Fruit fly (Drosophila melanogaster) whole organism, embryonic: ENCODE data around the gene toy.

ENCODE experiments used
- ATbp ChIP-seq: fragments of 200-800 bp; sonication (Bioruptor generic); optimal IDR thresholded peaks from 2 replicates; lab custom pipeline; 2017; ENCODE audit warnings: missing biosample characterization, mild to moderate bottlenecking, missing genetic modification characterization, missing genetic modification reagents
- Atf-2 ChIP-seq: fragments of 200-800 bp; sonication (Bioruptor generic); optimal IDR thresholded peaks from 2 replicates; lab custom pipeline; 2016; ENCODE audit warnings: missing biosample characterization, missing genetic modification characterization
- CG10321 ChIP-seq: fragments of 200-800 bp; sonication (Bioruptor generic); IDR thresholded peaks from 2 replicates; pipeline ENCODE4 v1.3.6; 2022; ENCODE audit warnings: missing biosample characterization, missing genetic modification characterization
- CG10654 ChIP-seq: fragments of 200-800 bp; sonication (Bioruptor generic); optimal IDR thresholded peaks from 2 replicates; lab custom pipeline; 2016; ENCODE audit warnings: missing biosample characterization, missing genetic modification characterization
- CG10959 ChIP-seq: fragments of 200-800 bp; sonication (Bioruptor generic); IDR thresholded peaks from 2 replicates; pipeline ENCODE4 v1.3.6; 2022; ENCODE audit warnings: missing biosample characterization, missing genetic modification characterization
- CG1233 ChIP-seq: fragments of 200-800 bp; sonication (Bioruptor generic); optimal IDR thresholded peaks from 4 replicates; lab custom pipeline; 2018; ENCODE audit warnings: missing biosample characterization, mild to moderate bottlenecking, missing genetic modification characterization
- CG14860 ChIP-seq: fragments of 200-800 bp; sonication (Bioruptor generic); IDR thresholded peaks from 3 replicates; pipeline ENCODE4 v1.3.6; 2022; ENCODE audit warnings: missing biosample characterization, missing genetic modification characterization; ENCODE audit not compliant: partially characterized antibody
- CG1603 ChIP-seq: fragments of 200-800 bp; sonication (Bioruptor generic); optimal IDR thresholded peaks from 2 replicates; lab custom pipeline; 2019; ENCODE audit warnings: missing biosample characterization, mild to moderate bottlenecking, missing genetic modification characterization, moderate library complexity
- CG17328 ChIP-seq: fragments of 200-800 bp; sonication (Bioruptor generic); IDR thresholded peaks from 2 replicates; pipeline ENCODE4 v1.3.6; 2022; ENCODE audit warnings: missing biosample characterization, missing genetic modification characterization
- CG17568 ChIP-seq: fragments of 200-800 bp; sonication (Bioruptor generic); optimal IDR thresholded peaks from 2 replicates; lab custom pipeline; 2018; ENCODE audit warnings: missing biosample characterization, mild to moderate bottlenecking, missing genetic modification characterization, moderate library complexity
- CG18476 ChIP-seq: fragments of 200-800 bp; sonication (Bioruptor generic); optimal IDR thresholded peaks from 2 replicates; lab custom pipeline; 2016; ENCODE audit warnings: missing biosample characterization, mild to moderate bottlenecking, missing genetic modification characterization
- CG18619 ChIP-seq: fragments of 200-800 bp; sonication (Bioruptor generic); optimal IDR thresholded peaks from 3 replicates; lab custom pipeline; 2017; ENCODE audit warnings: missing biosample characterization, mild to moderate bottlenecking, missing genetic modification characterization
- CG2129 ChIP-seq: fragments of 200-800 bp; sonication (Bioruptor generic); IDR thresholded peaks from 2 replicates; pipeline ENCODE4 v1.3.6; 2022; ENCODE audit warnings: missing biosample characterization, missing genetic modification characterization; ENCODE audit not compliant: partially characterized antibody
- CG31441 ChIP-seq: fragments of 200-800 bp; sonication (Bioruptor generic); IDR thresholded peaks from 2 replicates; pipeline ENCODE4 v1.3.6; 2022; ENCODE audit warnings: missing biosample characterization, missing genetic modification characterization
- CG32532 ChIP-seq: fragments of 200-800 bp; sonication (Bioruptor generic); IDR thresholded peaks from 2 replicates; pipeline ENCODE4 v1.3.6; 2022; ENCODE audit warnings: missing biosample characterization, missing genetic modification characterization
- CG43689 ChIP-seq: fragments of 200-800 bp; sonication (Bioruptor generic); IDR thresholded peaks from 2 replicates; pipeline ENCODE4 v1.3.6; 2022; ENCODE audit warnings: missing biosample characterization, missing genetic modification characterization
- CG7372 ChIP-seq: fragments of 200-800 bp; sonication (Bioruptor generic); IDR thresholded peaks from 2 replicates; pipeline ENCODE4 v1.3.6; 2022; ENCODE audit warnings: missing biosample characterization, missing genetic modification characterization
- CG7963 ChIP-seq: fragments of 200-800 bp; sonication (Bioruptor generic); IDR thresholded peaks from 3 replicates; pipeline ENCODE4 v1.3.6; 2022; ENCODE audit warnings: missing biosample characterization, missing genetic modification characterization; ENCODE audit not compliant: partially characterized antibody
- CG8478 ChIP-seq: fragments of >200 bp; optimal IDR thresholded peaks from 2 replicates; lab custom pipeline; 2018
- CG9797 ChIP-seq: fragments of 200-800 bp; sonication (Bioruptor generic); optimal IDR thresholded peaks from 3 replicates; lab custom pipeline; 2018; ENCODE audit warnings: missing biosample characterization, mild to moderate bottlenecking, missing genetic modification characterization
- Dfd ChIP-seq, 2 experiments: fragments of >200 bp; optimal IDR thresholded peaks; 2 replicates each; lab custom pipeline; 2017; ENCODE audit warnings: missing biosample characterization in 2 of 2, missing genetic modification characterization in 2 of 2
- Ets65A ChIP-seq: fragments of 200-800 bp; sonication (Bioruptor generic); peaks from one replicate; lab custom pipeline; 2016; ENCODE audit warnings: missing biosample characterization, missing genetic modification characterization
- Fer3 ChIP-seq: fragments of 200-800 bp; sonication (Bioruptor generic); optimal IDR thresholded peaks from 2 replicates; lab custom pipeline; 2018; ENCODE audit warnings: missing biosample characterization, mild to moderate bottlenecking, missing genetic modification characterization, moderate library complexity
- HLH3B ChIP-seq: fragments of 200-800 bp; sonication (Bioruptor generic); IDR thresholded peaks from 2 replicates; pipeline ENCODE4 v1.3.6; 2022; ENCODE audit warnings: missing biosample characterization, missing genetic modification characterization
- Hr3 ChIP-seq: fragments of 200-800 bp; sonication (Bioruptor generic); optimal IDR thresholded peaks from 3 replicates; lab custom pipeline; 2016; ENCODE audit warnings: missing biosample characterization, missing genetic modification characterization
- Oli ChIP-seq: fragments of 200-800 bp; sonication (Bioruptor generic); optimal IDR thresholded peaks from 2 replicates; lab custom pipeline; 2018; ENCODE audit warnings: missing biosample characterization, mild to moderate bottlenecking, missing genetic modification characterization, moderate library complexity
- Sry-β ChIP-seq: fragments of 200-800 bp; sonication (Bioruptor generic); optimal IDR thresholded peaks from 2 replicates; lab custom pipeline; 2018; ENCODE audit warnings: missing biosample characterization, mild to moderate bottlenecking, missing genetic modification characterization, moderate library complexity
- Taf1 ChIP-seq: fragments of 200-800 bp; sonication (Bioruptor generic); IDR thresholded peaks from 2 replicates; pipeline ENCODE4 v1.3.6; 2022; ENCODE audit warnings: missing biosample characterization, missing genetic modification characterization
- Tbp ChIP-seq: fragments of >200 bp; optimal IDR thresholded peaks from 2 replicates; lab custom pipeline; 2018; ENCODE audit warnings: missing biosample characterization, missing genetic modification characterization
- ac ChIP-seq: fragments of 200-800 bp; sonication (Bioruptor generic); optimal IDR thresholded peaks from 3 replicates; lab custom pipeline; 2017; ENCODE audit warnings: missing biosample characterization, mild to moderate bottlenecking, missing genetic modification characterization
- btn ChIP-seq: fragments of 200-800 bp; sonication (Bioruptor generic); optimal IDR thresholded peaks from 2 replicates; lab custom pipeline; 2016; ENCODE audit warnings: missing biosample characterization, missing genetic modification characterization
- cad ChIP-seq: fragments of >200 bp; optimal IDR thresholded peaks from 2 replicates; lab custom pipeline; 2017; ENCODE audit warnings: missing biosample characterization, missing genetic modification characterization
- caup ChIP-seq: fragments of 200-800 bp; sonication (Bioruptor generic); optimal IDR thresholded peaks from 3 replicates; lab custom pipeline; 2017; ENCODE audit warnings: missing biosample characterization, mild to moderate bottlenecking, missing genetic modification characterization, moderate library complexity; ENCODE audit not compliant: severe bottlenecking
- dati ChIP-seq: fragments of 200-800 bp; sonication (Bioruptor generic); IDR thresholded peaks from 2 replicates; pipeline ENCODE4 v1.3.6; 2022; ENCODE audit warnings: missing biosample characterization, missing genetic modification characterization
- fd64A ChIP-seq: fragments of 200-800 bp; sonication (Bioruptor generic); optimal IDR thresholded peaks from 3 replicates; lab custom pipeline; 2018; ENCODE audit warnings: missing biosample characterization, mild to moderate bottlenecking, missing genetic modification characterization
- grn ChIP-seq: fragments of 200-800 bp; sonication (Bioruptor generic); optimal IDR thresholded peaks from 3 replicates; lab custom pipeline; 2017; ENCODE audit warnings: missing biosample characterization, missing genetic modification characterization
- h ChIP-seq: fragments of >200 bp; optimal IDR thresholded peaks from 2 replicates; lab custom pipeline; 2017
- hth ChIP-seq: fragments of >200 bp; optimal IDR thresholded peaks from 2 replicates; lab custom pipeline; 2017; ENCODE audit warnings: inconsistent platforms
- lab ChIP-seq: fragments of 200-800 bp; sonication (Bioruptor generic); optimal IDR thresholded peaks from 3 replicates; lab custom pipeline; 2017; ENCODE audit warnings: missing biosample characterization, missing genetic modification characterization, mild to moderate bottlenecking, moderate library complexity, missing genetic modification reagents
- nmo ChIP-seq: fragments of 200-800 bp; sonication (Bioruptor generic); optimal IDR thresholded peaks from 2 replicates; lab custom pipeline; 2018; ENCODE audit warnings: missing biosample characterization, mild to moderate bottlenecking, missing genetic modification characterization, moderate library complexity
- onecut ChIP-seq: fragments of 200-800 bp; sonication (Bioruptor generic); IDR thresholded peaks from 2 replicates; pipeline ENCODE4 v1.3.6; 2022; ENCODE audit warnings: missing biosample characterization, missing genetic modification characterization
- pho ChIP-seq: fragments of 200-800 bp; sonication (Bioruptor generic); optimal IDR thresholded peaks from 2 replicates; lab custom pipeline; 2016; ENCODE audit warnings: missing biosample characterization, missing genetic modification characterization
- pnt ChIP-seq: fragments of 200-800 bp; sonication (Bioruptor generic); optimal IDR thresholded peaks from 3 replicates; lab custom pipeline; 2016; ENCODE audit warnings: missing biosample characterization, missing genetic modification characterization
- ranshi ChIP-seq: fragments of 200-800 bp; sonication (Bioruptor generic); IDR thresholded peaks from 2 replicates; pipeline ENCODE4 v1.3.6; 2022; ENCODE audit warnings: missing biosample characterization, missing genetic modification characterization
- run ChIP-seq: fragments of 200-800 bp; sonication (Bioruptor generic); optimal IDR thresholded peaks from 3 replicates; lab custom pipeline; 2018; ENCODE audit warnings: missing biosample characterization, mild to moderate bottlenecking, missing genetic modification characterization
- so ChIP-seq: fragments of 200-800 bp; sonication (Bioruptor generic); IDR thresholded peaks from 3 replicates; pipeline ENCODE4 v1.3.6; 2022; ENCODE audit warnings: missing biosample characterization, missing genetic modification characterization
- tin ChIP-seq: fragments of 200-800 bp; sonication (Bioruptor generic); optimal IDR thresholded peaks from 3 replicates; lab custom pipeline; 2016; ENCODE audit warnings: missing biosample characterization, missing genetic modification characterization
- tna ChIP-seq: fragments of 200-800 bp; sonication (Bioruptor generic); IDR thresholded peaks from 2 replicates; pipeline ENCODE4 v1.3.6; 2022; ENCODE audit warnings: missing biosample characterization, missing genetic modification characterization; ENCODE audit not compliant: partially characterized antibody
- unpg ChIP-seq: fragments of 200-800 bp; sonication (Bioruptor generic); optimal IDR thresholded peaks from 3 replicates; lab custom pipeline; 2018; ENCODE audit warnings: missing biosample characterization, mild to moderate bottlenecking, missing genetic modification characterization, moderate library complexity
- vvl ChIP-seq: fragments of 200-800 bp; sonication (Bioruptor generic); IDR thresholded peaks from 2 replicates; pipeline ENCODE4 v1.3.6; 2022; ENCODE audit warnings: missing biosample characterization, missing genetic modification characterization
- zen2 ChIP-seq: fragments of 200-800 bp; sonication (Bioruptor generic); IDR thresholded peaks from 3 replicates; pipeline ENCODE4 v1.3.6; 2022; ENCODE audit warnings: missing biosample characterization, missing genetic modification characterization; ENCODE audit not compliant: partially characterized antibody
- zf30C ChIP-seq: fragments of 200-800 bp; sonication (Bioruptor generic); optimal IDR thresholded peaks from 3 replicates; lab custom pipeline; 2018; ENCODE audit warnings: missing biosample characterization, mild to moderate bottlenecking, missing genetic modification characterization

toy gene

DNA sequence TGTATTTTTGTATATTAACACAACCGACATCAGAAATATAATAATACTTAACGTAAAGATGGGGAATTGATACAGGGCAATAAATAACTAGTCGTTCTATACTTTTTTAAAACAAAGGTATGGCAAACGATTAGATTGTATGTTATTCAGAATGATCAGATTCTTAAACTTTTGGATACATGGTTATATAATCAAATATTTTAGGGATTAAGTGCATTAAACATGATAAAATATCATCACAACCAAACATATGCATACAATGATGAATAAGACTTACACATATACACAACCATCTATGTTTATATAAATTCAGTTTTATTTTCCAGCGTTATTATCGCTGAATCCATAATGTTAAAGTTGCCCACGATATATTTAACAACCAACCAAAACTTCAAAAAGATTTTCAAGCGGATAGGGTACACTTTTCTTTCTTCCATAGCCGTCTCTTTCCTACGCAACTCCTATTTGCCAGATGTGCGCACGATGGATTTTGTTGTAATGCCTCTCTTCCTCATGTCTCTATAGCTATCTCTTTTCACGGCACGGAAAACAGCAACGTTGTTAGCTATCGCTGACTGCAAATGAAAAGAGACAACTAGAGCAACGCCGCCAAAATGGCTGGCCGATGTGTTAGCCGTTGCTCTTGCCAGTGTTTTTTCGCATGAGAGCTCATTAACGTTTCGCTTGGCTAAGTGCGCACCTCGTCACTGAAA, at the start of gene toy (continued):
- TF ChIP-seq ac, result no peak
- TF ChIP-seq unpg (GFP tag; lab: Kevin White, UChicago), result no peak
- no peak for TF ChIP-seq caup
- TF ChIP-seq lab (GFP tag; lab: Kevin White, UChicago), result no peak
- TF ChIP-seq CG17328 (GFP tag; lab: Robert Waterston, UW), result no peak
- no peak for TF ChIP-seq Oli
- no peak for TF ChIP-seq CG43689
- no peak for TF ChIP-seq pnt (GFP tag; lab: Kevin White, UChicago)
- TF ChIP-seq CG1233, result no peak
- TF ChIP-seq hth, result no peak
- TF ChIP-seq Atf-2 (GFP tag; lab: Kevin White, UChicago), result no peak
- peak; percentile 50 for TF ChIP-seq cad
- TF ChIP-seq tin, result no peak
- TF ChIP-seq run (tag; lab: Kevin White, UChicago), result no peak
- TF ChIP-seq CG1603 (tag; lab: Kevin White, UChicago), result peak; percentile 17
- no peak for TF ChIP-seq vvl
- peak; percentile 19 for TF ChIP-seq zf30C (GFP tag; lab: Kevin White, UChicago)
- TF ChIP-seq grn (GFP tag; lab: Kevin White, UChicago), result no peak
- TF ChIP-seq Taf1, result no peak
- no peak for TF ChIP-seq Hr3 (GFP tag; lab: Kevin White, UChicago)
- no peak for TF ChIP-seq CG17568 (GFP tag; lab: Kevin White, UChicago)
- no peak for TF ChIP-seq Tbp (GFP tag; lab: Kevin White, UChicago)
- no peak for TF ChIP-seq btn (GFP tag; lab: Kevin White, UChicago)
- no peak for TF ChIP-seq CG31441 (GFP tag; lab: Robert Waterston, UW)
- TF ChIP-seq CG32532 (GFP tag; lab: Robert Waterston, UW), result no peak
- no peak for TF ChIP-seq CG2129 (GFP tag; lab: Robert Waterston, UW)
- TF ChIP-seq onecut (GFP tag; lab: Robert Waterston, UW), result no peak
- TF ChIP-seq CG8478, result no peak
- no peak for TF ChIP-seq ATbp (GFP tag; lab: Kevin White, UChicago)
- no peak for TF ChIP-seq fd64A (GFP tag; lab: Kevin White, UChicago)
- TF ChIP-seq tna (GFP tag; lab: Robert Waterston, UW), result no peak; the same call in 1 of the 2 replicates
- no peak for TF ChIP-seq Sry-β (GFP tag; lab: Kevin White, UChicago)
- no peak for TF ChIP-seq Ets65A (GFP tag; lab: Kevin White, UChicago)
- TF ChIP-seq CG14860, result no peak
- TF ChIP-seq h (lab: Kevin White, UChicago), result no peak
- no peak for TF ChIP-seq nmo (GFP tag; lab: Kevin White, UChicago)
- TF ChIP-seq CG9797 (GFP tag; lab: Kevin White, UChicago), result no peak
- no peak for TF ChIP-seq CG18476 (GFP tag; lab: Kevin White, UChicago)
- TF ChIP-seq CG10654 (GFP tag; lab: Kevin White, UChicago), result no peak
- no peak for TF ChIP-seq pho (GFP tag; lab: Kevin White, UChicago)
- TF ChIP-seq CG7372 (GFP tag; lab: Robert Waterston, UW), result no peak
- TF ChIP-seq ranshi (GFP tag; lab: Robert Waterston, UW), result no peak
- no peak for TF ChIP-seq Dfd (GFP tag; optimal IDR thresholded peaks at IDR 0.05; lab: Kevin White, UChicago)
- no peak for TF ChIP-seq HLH3B (GFP tag; lab: Robert Waterston, UW)
- peak; percentile 100 for TF ChIP-seq CG10321 (GFP tag; lab: Robert Waterston, UW)
- TF ChIP-seq Fer3 (tag; lab: Kevin White, UChicago), result no peak
- TF ChIP-seq CG18619 (GFP tag; lab: Kevin White, UChicago), result no peak
- TF ChIP-seq dati, result no peak
- TF ChIP-seq so (GFP tag; lab: Robert Waterston, UW), result no peak
- TF ChIP-seq zen2 (GFP tag; lab: Robert Waterston, UW), result no peak
- TF ChIP-seq CG10959 (GFP tag; lab: Robert Waterston, UW), result no peak
- 0 out of 3 replicates have a peak, but pooled peaks have one; percentile 36 for TF ChIP-seq CG7963 (GFP tag; lab: Robert Waterston, UW)
